Worm (Caenorhabditis elegans) whole organism, L3 larva: ENCODE measurements around the gene nas-28.

Source experiments
- ceh-9 ChIP-seq: sonication (generic microtip); optimal IDR thresholded peaks from 2 replicates; lab custom pipeline; 2018; ENCODE audit warnings: missing biosample characterization, missing genetic modification characterization
- egl-27 ChIP-seq: sonication (generic microtip); optimal IDR thresholded peaks from 4 replicates; lab custom pipeline; 2017; ENCODE audit warnings: missing biosample characterization, missing genetic modification reagents, missing genetic modification characterization
- elt-3 ChIP-seq, 3 experiments: fragments of 150-350 bp in 1 of 3; sonication (generic microtip) in 2 of 3; optimal IDR thresholded peaks; 2 replicates in 2 of 3; 4 replicates in 1 of 3; lab custom pipeline; 2014 to 2017; ENCODE audit warnings: missing biosample characterization in 3 of 3, missing genetic modification characterization in 3 of 3
- hmg-11 ChIP-seq: sonication (generic microtip); optimal IDR thresholded peaks from 2 replicates; lab custom pipeline; 2016; ENCODE audit warnings: missing genetic modification characterization, missing compliant biosample characterization
- jun-1 ChIP-seq: fragments of 150-350 bp; optimal IDR thresholded peaks from 2 replicates; lab custom pipeline; 2014; ENCODE audit warnings: missing biosample characterization, missing genetic modification reagents, missing genetic modification characterization
- lin-15B ChIP-seq: fragments of 150-350 bp; optimal IDR thresholded peaks from 2 replicates; lab custom pipeline; 2014; ENCODE audit warnings: missing biosample characterization, missing genetic modification characterization
- lin-39 ChIP-seq: fragments of 150-350 bp; optimal IDR thresholded peaks from 2 replicates; lab custom pipeline; 2018; ENCODE audit warnings: missing biosample characterization, missing genetic modification reagents, missing genetic modification characterization
- mdl-1 ChIP-seq: fragments of 150-350 bp; optimal IDR thresholded peaks from 2 replicates; lab custom pipeline; 2014; ENCODE audit warnings: missing biosample characterization, missing genetic modification characterization
- nhr-11 ChIP-seq: fragments of 150-350 bp; optimal IDR thresholded peaks from 2 replicates; lab custom pipeline; 2014; ENCODE audit warnings: missing biosample characterization, missing genetic modification characterization
- nhr-237 ChIP-seq: fragments of 150-350 bp; optimal IDR thresholded peaks from 2 replicates; lab custom pipeline; 2014; ENCODE audit warnings: missing biosample characterization, missing genetic modification characterization
- nhr-25 ChIP-seq: sonication (generic microtip); optimal IDR thresholded peaks from 2 replicates; lab custom pipeline; 2017; ENCODE audit warnings: missing biosample characterization, missing genetic modification characterization
- skn-1 ChIP-seq: fragments of 150-350 bp; optimal IDR thresholded peaks from 2 replicates; lab custom pipeline; 2014; ENCODE audit warnings: missing biosample characterization, missing genetic modification characterization
- zag-1 ChIP-seq: fragments of 150-350 bp; optimal IDR thresholded peaks from 2 replicates; lab custom pipeline; 2014; ENCODE audit warnings: missing biosample characterization, missing genetic modification characterization
- ztf-4 ChIP-seq: fragments of 150-350 bp; optimal IDR thresholded peaks from 2 replicates; lab custom pipeline; 2014; ENCODE audit warnings: missing biosample characterization, missing genetic modification characterization

DNA sequence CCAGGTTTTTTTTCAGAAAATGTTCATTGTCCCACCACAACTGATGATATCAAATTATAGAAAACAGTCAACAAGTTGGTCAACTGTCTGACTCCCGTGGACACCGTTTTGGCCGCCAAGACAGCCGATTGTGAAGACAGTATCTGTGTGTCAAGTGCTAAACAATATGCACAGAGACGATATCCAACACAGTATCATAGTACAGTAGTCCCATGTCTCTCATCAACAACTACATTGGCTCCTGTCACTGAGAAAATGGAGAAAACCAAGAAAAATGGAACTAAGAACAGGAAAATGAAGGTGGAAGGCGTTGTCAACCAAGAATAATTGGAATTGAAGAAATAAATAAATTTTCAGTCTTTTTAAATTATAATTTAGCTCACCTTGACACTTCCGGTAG, 34.3 kb downstream of the nas-28 start:
- TF ChIP-seq skn-1 (tag; lab: Kevin White, UChicago): no peak
- TF ChIP-seq mdl-1 (tag; lab: Kevin White, UChicago): no peak
- TF ChIP-seq elt-3 (tag; optimal IDR thresholded peaks at IDR 0.05; lab: Kevin White, UChicago): no peak
- no peak for TF ChIP-seq lin-39 (tag; lab: Kevin White, UChicago)
- no peak for TF ChIP-seq zag-1
- TF ChIP-seq nhr-237 (tag; lab: Kevin White, UChicago): no peak
- TF ChIP-seq hmg-11 (tag; lab: Kevin White, UChicago): no peak
- TF ChIP-seq lin-15B (tag; lab: Kevin White, UChicago): no peak
- TF ChIP-seq egl-27: no peak
- TF ChIP-seq jun-1 (tag; lab: Kevin White, UChicago): no peak
- TF ChIP-seq ztf-4: no peak
- no peak for TF ChIP-seq ceh-9 (tag; lab: Kevin White, UChicago)
- no peak for TF ChIP-seq nhr-11
- TF ChIP-seq nhr-25 (tag; lab: Kevin White, UChicago): no peak
